Fruit fly (Drosophila melanogaster): ENCODE results near the gene CG15020.

The CG15020 gene

dm6 chr3L:4461454-4462045 lies 40.1 kb downstream of the CG15020 start, which contains the start of gene CG15023 (continued):
- TF ChIP-seq CG8944 (GFP tag; optimal IDR thresholded peaks at IDR 0.05) (no peak), wek (GFP tag; optimal IDR thresholded peaks at IDR 0.05) (no peak), CG2116 (GFP tag; optimal IDR thresholded peaks at IDR 0.05) (no peak), bsh (GFP tag; optimal IDR thresholded peaks at IDR 0.05) (peak in 1 of 2 experiments; percentile 7), ttk (GFP tag; IDR thresholded peaks at IDR 0.05) (no peak), ATbp (GFP tag; optimal IDR thresholded peaks at IDR 0.05) (no peak), fd102C (GFP tag; optimal IDR thresholded peaks at IDR 0.05) (no peak), tgo (GFP tag; IDR thresholded peaks at IDR 0.05) (peak; percentile 55; the same call in 2 of the 3 replicates), Dbx (GFP tag; IDR thresholded peaks at IDR 0.05) (no peak), ERR (GFP tag; optimal IDR thresholded peaks at IDR 0.05) (no peak), inv (GFP tag; IDR thresholded peaks at IDR 0.05; ENCODE audit: partially characterized antibody) (no peak), Rfx (GFP tag; IDR thresholded peaks at IDR 0.05) (peak; percentile 43), cad (GFP tag; optimal IDR thresholded peaks at IDR 0.05) (no peak), CoRest (tag; optimal IDR thresholded peaks at IDR 0.05) (peak; percentile 35), CG6683 (GFP tag; optimal IDR thresholded peaks at IDR 0.05) (no peak), fru (optimal IDR thresholded peaks at IDR 0.05) (no peak), CG3726 (GFP tag; IDR thresholded peaks at IDR 0.05) (no peak), ato (GFP tag; IDR thresholded peaks at IDR 0.05; ENCODE audit: partially characterized antibody) (no peak), CG4404 (GFP tag; IDR thresholded peaks at IDR 0.05) (no peak), Hey (tag; optimal IDR thresholded peaks at IDR 0.05) (no peak), B-H2 (GFP tag; optimal IDR thresholded peaks at IDR 0.05) (no peak), CG16779 (GFP tag; IDR thresholded peaks at IDR 0.05) (no peak), Six4 (GFP tag; optimal IDR thresholded peaks at IDR 0.05) (no peak), Hmr (GFP tag; optimal IDR thresholded peaks at IDR 0.05) (peak; percentile 41), nau (GFP tag; optimal IDR thresholded peaks at IDR 0.05) (no peak), CG14710 (tag; optimal IDR thresholded peaks at IDR 0.05) (no peak), PHDP (tag; optimal IDR thresholded peaks at IDR 0.05) (peak; percentile 30), Nf-YA (GFP tag; IDR thresholded peaks at IDR 0.05) (no peak), CG15696 (tag; optimal IDR thresholded peaks at IDR 0.05) (no peak), Mes4 (GFP tag; optimal IDR thresholded peaks at IDR 0.05) (no peak), CrebB (tag; optimal IDR thresholded peaks at IDR 0.05) (no peak), CG14667 (GFP tag; IDR thresholded peaks at IDR 0.05) (no peak), nerfin-1 (tag; optimal IDR thresholded peaks at IDR 0.05) (no peak), CG10543 (GFP tag; optimal IDR thresholded peaks at IDR 0.05) (no peak), CG2712 (tag; optimal IDR thresholded peaks at IDR 0.05) (no peak), en (GFP tag; optimal IDR thresholded peaks at IDR 0.05) (no peak), Bteb2 (GFP tag; optimal IDR thresholded peaks at IDR 0.05) (no peak), Atf-2 (GFP tag; optimal IDR thresholded peaks at IDR 0.05) (no peak), peb (GFP tag; IDR thresholded peaks at IDR 0.05) (no peak), CG6654 (GFP tag; optimal IDR thresholded peaks at IDR 0.05) (no peak), Dfd (GFP tag; optimal IDR thresholded peaks at IDR 0.05) (no peak), CG2202 (tag; optimal IDR thresholded peaks at IDR 0.05) (no peak), eyg (GFP tag; optimal IDR thresholded peaks at IDR 0.05) (no peak), CG30403 (GFP tag; optimal IDR thresholded peaks at IDR 0.05) (peak; percentile 19), abd-A (tag; optimal IDR thresholded peaks at IDR 0.05) (no peak), CG14050 (GFP tag; IDR thresholded peaks at IDR 0.05) (no peak), CG4282 (GFP tag; optimal IDR thresholded peaks at IDR 0.05) (no peak), twi (tag; optimal IDR thresholded peaks at IDR 0.05) (no peak), her (GFP tag; optimal IDR thresholded peaks at IDR 0.05) (no peak), corto (GFP tag; optimal IDR thresholded peaks at IDR 0.05) (no peak), E2f2 (GFP tag; IDR thresholded peaks at IDR 0.05) (0 out of 2 replicates have a peak, but pooled peaks have one; percentile 7)

Measured in whole organism, embryonic.